Fruit fly (Drosophila melanogaster) whole organism: Measurements from ENCODE around the gene Atg2.

ENCODE experiments used
- CG8478 ChIP-seq: fragments of >200 bp; optimal IDR thresholded peaks from 2 replicates; lab custom pipeline; 2018; ENCODE audit warnings: inconsistent platforms
- Dll ChIP-seq: fragments of >200 bp; optimal IDR thresholded peaks from 2 replicates; lab custom pipeline; 2017
- EcR ChIP-seq, 2 experiments: fragments of >200 bp; optimal IDR thresholded peaks; 2 replicates each; lab custom pipeline; 2017; ENCODE audit warnings: missing biosample characterization in 2 of 2, missing genetic modification characterization in 2 of 2, missing genetic modification reagents in 2 of 2
- pan ChIP-seq: fragments of >200 bp; optimal IDR thresholded peaks from 2 replicates; lab custom pipeline; 2017
- psq ChIP-seq: fragments of >200 bp; optimal IDR thresholded peaks from 2 replicates; lab custom pipeline; 2017
- usp ChIP-seq: fragments of >200 bp; optimal IDR thresholded peaks from 2 replicates; lab custom pipeline; 2017; ENCODE audit warnings: missing biosample characterization, missing genetic modification characterization, mixed read lengths

DNA sequence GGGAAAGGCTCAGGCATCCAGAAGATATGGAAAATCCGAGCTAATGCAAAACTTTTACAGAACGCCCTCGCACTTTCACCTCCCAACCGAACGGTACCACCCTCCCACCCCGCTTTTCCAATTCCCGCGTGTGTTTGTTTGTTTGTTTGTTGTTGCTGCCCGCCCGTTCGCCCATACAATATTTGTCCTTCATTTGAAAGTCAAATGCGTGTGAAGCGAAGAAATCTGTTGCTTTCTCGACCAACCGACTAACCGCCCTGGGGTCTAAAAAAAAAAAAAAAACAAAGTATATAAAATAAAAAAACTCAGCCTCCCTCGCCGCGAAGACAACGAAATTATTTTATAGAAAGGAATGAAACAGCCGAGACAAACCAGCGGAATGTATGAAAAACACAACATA lies 25.8 kb upstream of the Atg2 start:
- no peak for TF ChIP-seq pan (lab: Kevin White, UChicago)
- TF ChIP-seq usp (GFP tag; lab: Kevin White, UChicago), result no peak
- no peak for TF ChIP-seq CG8478 (lab: Kevin White, UChicago)
- TF ChIP-seq psq, result no peak
- no peak for TF ChIP-seq Dll (lab: Kevin White, UChicago)
- no peak for TF ChIP-seq EcR (GFP tag; optimal IDR thresholded peaks at IDR 0.05; lab: Kevin White, UChicago)
